Worm (Caenorhabditis elegans) whole organism, L2 larva: ENCODE measurements around the gene srh-109.

Experiments
- C34F6.9 ChIP-seq: fragments of 150-350 bp; optimal IDR thresholded peaks from 2 replicates; lab custom pipeline; 2014; ENCODE audit warnings: missing biosample characterization, missing genetic modification characterization
- F13H6.1 ChIP-seq: sonication (generic microtip); optimal IDR thresholded peaks from 2 replicates; lab custom pipeline; 2016; ENCODE audit warnings: missing genetic modification characterization, missing compliant biosample characterization
- Y55F3AM.14 ChIP-seq: fragments of 200-800 bp; sonication (Bioruptor generic); optimal IDR thresholded peaks from 2 replicates; lab custom pipeline; 2018; ENCODE audit warnings: mild to moderate bottlenecking, missing genetic modification characterization, missing compliant biosample characterization
- ZK546.5 ChIP-seq: sonication (generic microtip); optimal IDR thresholded peaks from 2 replicates; lab custom pipeline; 2017; ENCODE audit warnings: missing biosample characterization, missing genetic modification characterization
- alr-1 ChIP-seq: fragments of 150-350 bp; optimal IDR thresholded peaks from 2 replicates; lab custom pipeline; 2014; ENCODE audit warnings: missing biosample characterization, missing genetic modification characterization
- aly-2 ChIP-seq: fragments of 150-350 bp; optimal IDR thresholded peaks from 2 replicates; lab custom pipeline; 2014; ENCODE audit warnings: missing biosample characterization, missing genetic modification characterization
- ama-1 ChIP-seq: fragments of 150-350 bp; optimal IDR thresholded peaks from 2 replicates; lab custom pipeline; 2018; ENCODE audit warnings: inconsistent platforms
- blmp-1 ChIP-seq: sonication (generic microtip); optimal IDR thresholded peaks from 2 replicates; lab custom pipeline; 2017; ENCODE audit warnings: missing genetic modification characterization, mild to moderate bottlenecking, missing compliant biosample characterization, antibody characterized with exemption, moderate library complexity; ENCODE audit not compliant: insufficient read depth
- ceh-82 ChIP-seq: fragments of 150-350 bp; optimal IDR thresholded peaks from 2 replicates; lab custom pipeline; 2014; ENCODE audit warnings: missing biosample characterization, missing genetic modification characterization
- dmd-4 ChIP-seq: sonication (generic microtip); optimal IDR thresholded peaks from 2 replicates; lab custom pipeline; 2017; ENCODE audit warnings: missing biosample characterization, missing genetic modification characterization
- egl-27 ChIP-seq: sonication (generic microtip); optimal IDR thresholded peaks from 3 replicates; lab custom pipeline; 2017; ENCODE audit warnings: missing biosample characterization, missing genetic modification reagents, missing genetic modification characterization
- elt-1 ChIP-seq: fragments of 150-350 bp; optimal IDR thresholded peaks from 2 replicates; lab custom pipeline; 2014; ENCODE audit warnings: missing biosample characterization, missing genetic modification characterization
- elt-3 ChIP-seq: sonication (generic microtip); optimal IDR thresholded peaks from 2 replicates; lab custom pipeline; 2017; ENCODE audit warnings: missing biosample characterization, missing genetic modification characterization
- fos-1 ChIP-seq: fragments of 150-350 bp; optimal IDR thresholded peaks from 2 replicates; lab custom pipeline; 2014; ENCODE audit warnings: missing biosample characterization, missing genetic modification characterization
- gmeb-1 ChIP-seq: fragments of 150-350 bp; optimal IDR thresholded peaks from 2 replicates; lab custom pipeline; 2014; ENCODE audit warnings: missing biosample characterization, missing genetic modification characterization
- lin-13 ChIP-seq: fragments of 150-350 bp; optimal IDR thresholded peaks from 2 replicates; lab custom pipeline; 2014; ENCODE audit warnings: missing biosample characterization, missing genetic modification reagents, missing genetic modification characterization
- lsy-2 ChIP-seq, 2 experiments: fragments of 150-350 bp in 1 of 2; sonication (generic microtip) in 1 of 2; optimal IDR thresholded peaks; 2 replicates each; lab custom pipeline; 2014 to 2017; ENCODE audit warnings: missing biosample characterization in 2 of 2, missing genetic modification characterization in 2 of 2
- mab-5 ChIP-seq: fragments of 150-350 bp; optimal IDR thresholded peaks from 2 replicates; lab custom pipeline; 2014; ENCODE audit warnings: missing biosample characterization, missing genetic modification characterization
- mdl-1 ChIP-seq, 2 experiments: fragments of 150-350 bp in 1 of 2; sonication (generic microtip) in 1 of 2; optimal IDR thresholded peaks; 2 replicates each; lab custom pipeline; 2017; ENCODE audit warnings: missing biosample characterization in 2 of 2, missing genetic modification characterization in 2 of 2
- nhr-10 ChIP-seq: sonication (generic microtip); optimal IDR thresholded peaks from 2 replicates; lab custom pipeline; 2017; ENCODE audit warnings: missing biosample characterization, missing genetic modification characterization
- nhr-11 ChIP-seq: fragments of 150-350 bp; optimal IDR thresholded peaks from 2 replicates; lab custom pipeline; 2014; ENCODE audit warnings: missing biosample characterization, missing genetic modification characterization
- nhr-12 ChIP-seq: fragments of 150-350 bp; optimal IDR thresholded peaks from 2 replicates; lab custom pipeline; 2014; ENCODE audit warnings: missing biosample characterization, missing genetic modification characterization
- nhr-129 ChIP-seq: fragments of 150-350 bp; optimal IDR thresholded peaks from 2 replicates; lab custom pipeline; 2014; ENCODE audit warnings: missing biosample characterization, missing genetic modification characterization
- nhr-23 ChIP-seq: fragments of 150-350 bp; optimal IDR thresholded peaks from 2 replicates; lab custom pipeline; 2014; ENCODE audit warnings: missing biosample characterization, missing genetic modification reagents, missing genetic modification characterization
- nhr-237 ChIP-seq: fragments of 150-350 bp; optimal IDR thresholded peaks from 2 replicates; lab custom pipeline; 2014; ENCODE audit warnings: missing biosample characterization, missing genetic modification characterization
- nhr-25 ChIP-seq: fragments of 150-350 bp; sonication (generic microtip); optimal IDR thresholded peaks from 3 replicates; lab custom pipeline; 2014; ENCODE audit warnings: missing biosample characterization, missing genetic modification characterization
- nhr-6 ChIP-seq: fragments of 150-350 bp; optimal IDR thresholded peaks from 2 replicates; lab custom pipeline; 2014; ENCODE audit warnings: missing biosample characterization, missing genetic modification characterization
- nhr-77 ChIP-seq: fragments of 150-350 bp; optimal IDR thresholded peaks from 2 replicates; lab custom pipeline; 2014; ENCODE audit warnings: missing biosample characterization, missing genetic modification characterization
- peb-1 ChIP-seq: fragments of 150-350 bp; optimal IDR thresholded peaks from 2 replicates; lab custom pipeline; 2014; ENCODE audit warnings: missing biosample characterization, missing genetic modification characterization
- sem-4 ChIP-seq: fragments of 150-350 bp; optimal IDR thresholded peaks from 2 replicates; lab custom pipeline; 2014; ENCODE audit warnings: missing biosample characterization, missing genetic modification reagents, missing genetic modification characterization
- skn-1 ChIP-seq: sonication (generic microtip); optimal IDR thresholded peaks from 2 replicates; lab custom pipeline; 2017; ENCODE audit warnings: missing biosample characterization, missing genetic modification characterization
- sma-3 ChIP-seq: sonication (generic microtip); optimal IDR thresholded peaks from 2 replicates; lab custom pipeline; 2016; ENCODE audit warnings: missing genetic modification reagents, missing genetic modification characterization, missing compliant biosample characterization
- snpc-4 ChIP-seq: fragments of 150-350 bp; optimal IDR thresholded peaks from 2 replicates; lab custom pipeline; 2014; ENCODE audit warnings: missing biosample characterization, missing genetic modification characterization
- unc-39 ChIP-seq: fragments of 150-350 bp; optimal IDR thresholded peaks from 2 replicates; lab custom pipeline; 2014; ENCODE audit warnings: missing biosample characterization, missing genetic modification characterization
- unc-55 ChIP-seq: fragments of 150-350 bp; sonication (generic microtip); optimal IDR thresholded peaks from 3 replicates; lab custom pipeline; 2014; ENCODE audit warnings: missing biosample characterization, missing genetic modification reagents, missing genetic modification characterization
- unc-62 ChIP-seq: fragments of 150-350 bp; optimal IDR thresholded peaks from 2 replicates; lab custom pipeline; 2014; ENCODE audit warnings: missing biosample characterization, missing genetic modification reagents, missing genetic modification characterization
- ztf-1 ChIP-seq: fragments of 200-800 bp; sonication (Bioruptor generic); conservative IDR thresholded peaks from 2 replicates; pipeline ENCODE4 v1.3.6; 2022; ENCODE audit warnings: missing genetic modification characterization, missing compliant biosample characterization
- ztf-11 ChIP-seq: sonication (generic microtip); optimal IDR thresholded peaks from 2 replicates; lab custom pipeline; 2017; ENCODE audit warnings: missing biosample characterization, missing genetic modification characterization
- ztf-4 ChIP-seq: fragments of 150-350 bp; optimal IDR thresholded peaks from 2 replicates; lab custom pipeline; 2014; ENCODE audit warnings: missing biosample characterization, missing genetic modification characterization

srh-109 gene

ce11 chrV:17198926-17199325, 21.3 kb downstream of the srh-109 start, which contains the start of gene srz-96:
srz-96 (plus strand) TSS chrV:17199226.
- TF ChIP-seq ZK546.5 (tag; lab: Kevin White, UChicago) (no peak), blmp-1 (tag; lab: Kevin White, UChicago) (no peak), sem-4 (tag; lab: Kevin White, UChicago) (no peak), ztf-4 (tag; lab: Kevin White, UChicago) (no peak), nhr-12 (tag; lab: Kevin White, UChicago) (no peak), ztf-11 (tag; lab: Kevin White, UChicago) (no peak), nhr-10 (tag; lab: Kevin White, UChicago) (no peak), nhr-11 (tag; lab: Kevin White, UChicago) (no peak), mdl-1 (tag; optimal IDR thresholded peaks at IDR 0.05; lab: Kevin White, UChicago) (no peak), snpc-4 (no peak)
- TF ChIP-seq, all 48 proteins: peak for 0

- TF ChIP-seq skn-1 (tag; lab: Kevin White, UChicago): no peak
- TF ChIP-seq unc-62 (GFP tag; lab: Kevin White, UChicago): no peak
- no peak for TF ChIP-seq nhr-12 (tag; lab: Kevin White, UChicago)
- no peak for TF ChIP-seq sem-4 (tag; lab: Kevin White, UChicago)
- no peak for TF ChIP-seq F13H6.1
- TF ChIP-seq peb-1: no peak
- TF ChIP-seq, all 48 proteins: peak for 0
These were observed 28.0 kb downstream of the srh-109 start, which contains the start of gene srz-47 for ce11 chrV:17192238-17192637. srz-47 (minus strand) TSS chrV:17192338.

- TF ChIP-seq C34F6.9 (tag; lab: Kevin White, UChicago): no peak
- no peak for TF ChIP-seq nhr-77 (tag; lab: Kevin White, UChicago)
- no peak for TF ChIP-seq ceh-82 (tag; lab: Kevin White, UChicago)
- TF ChIP-seq sma-3 (GFP tag; lab: Kevin White, UChicago): no peak
- no peak for TF ChIP-seq egl-27 (tag; lab: Kevin White, UChicago)
- TF ChIP-seq nhr-129 (tag; lab: Kevin White, UChicago): no peak
- TF ChIP-seq elt-3: no peak
- no peak for TF ChIP-seq unc-62 (GFP tag; lab: Kevin White, UChicago)
- no peak for TF ChIP-seq nhr-11 (tag; lab: Kevin White, UChicago)
- TF ChIP-seq dmd-4: no peak
- TF ChIP-seq alr-1 (tag; lab: Kevin White, UChicago): no peak
- TF ChIP-seq nhr-25 (tag; lab: Kevin White, UChicago): no peak
- no peak for TF ChIP-seq nhr-6 (tag; lab: Kevin White, UChicago)
- TF ChIP-seq F13H6.1: no peak
- no peak for TF ChIP-seq ama-1 (lab: Kevin White, UChicago)
- TF ChIP-seq Y55F3AM.14 (GFP tag; lab: Kevin White, UChicago): no peak
- TF ChIP-seq mab-5: no peak
These were observed 29.8 kb downstream of the srh-109 start, which contains the start of gene str-199 for ce11 chrV:17190399-17190798. str-199 (minus strand) TSS chrV:17190499.

ce11 chrV:17182045-17182444, 38.2 kb downstream of the srh-109 start, which contains the start of gene srh-159:
srh-159 (plus strand) TSS chrV:17182345.
- TF ChIP-seq aly-2 (tag; lab: Kevin White, UChicago) (no peak), unc-39 (tag; lab: Kevin White, UChicago) (no peak), lin-13 (no peak), ZK546.5 (tag; lab: Kevin White, UChicago) (no peak), nhr-237 (tag; lab: Kevin White, UChicago) (no peak), nhr-10 (tag; lab: Kevin White, UChicago) (no peak), nhr-12 (tag; lab: Kevin White, UChicago) (no peak), blmp-1 (tag; lab: Kevin White, UChicago) (no peak), lsy-2 (tag; optimal IDR thresholded peaks at IDR 0.05; lab: Kevin White, UChicago) (no peak), nhr-23 (tag; lab: Kevin White, UChicago) (no peak), gmeb-1 (tag; lab: Kevin White, UChicago) (no peak), skn-1 (tag; lab: Kevin White, UChicago) (no peak)

- no peak for TF ChIP-seq ZK546.5 (tag; lab: Kevin White, UChicago)
- no peak for TF ChIP-seq unc-55 (GFP tag; lab: Kevin White, UChicago)
- no peak for TF ChIP-seq skn-1 (tag; lab: Kevin White, UChicago)
- no peak for TF ChIP-seq nhr-129 (tag; lab: Kevin White, UChicago)
- no peak for TF ChIP-seq ama-1 (lab: Kevin White, UChicago)
- no peak for TF ChIP-seq peb-1
- no peak for TF ChIP-seq nhr-25 (tag; lab: Kevin White, UChicago)
- no peak for TF ChIP-seq nhr-6 (tag; lab: Kevin White, UChicago)
- no peak for TF ChIP-seq aly-2 (tag; lab: Kevin White, UChicago)
- TF ChIP-seq fos-1 (tag; lab: Kevin White, UChicago): no peak
- TF ChIP-seq ztf-11 (tag; lab: Kevin White, UChicago): no peak
- no peak for TF ChIP-seq mab-5
- TF ChIP-seq F13H6.1: no peak
- TF ChIP-seq blmp-1 (tag; lab: Kevin White, UChicago): no peak
- no peak for TF ChIP-seq ztf-1
- TF ChIP-seq snpc-4: no peak
- TF ChIP-seq egl-27 (tag; lab: Kevin White, UChicago): no peak
- no peak for TF ChIP-seq alr-1 (tag; lab: Kevin White, UChicago)
- no peak for TF ChIP-seq elt-1 (tag; lab: Kevin White, UChicago)
- no peak for TF ChIP-seq nhr-23 (tag; lab: Kevin White, UChicago)
These were observed 41.8 kb downstream of the srh-109 start, which contains the start of gene srh-174 for ce11 chrV:17178457-17178856. srh-174 (plus strand) TSS chrV:17178757.
